Fruit fly (Drosophila melanogaster) whole organism, embryonic: ENCODE measurements around the gene Ir75d.

Experiments used
- CG12299 ChIP-seq: fragments of 200-800 bp; sonication (Bioruptor generic); optimal IDR thresholded peaks from 2 replicates; lab custom pipeline; 2018; ENCODE audit warnings: missing biosample characterization, mild to moderate bottlenecking, missing genetic modification characterization
- CG34376 ChIP-seq: fragments of 200-800 bp; sonication (Bioruptor generic); optimal IDR thresholded peaks from 2 replicates; lab custom pipeline; 2018; ENCODE audit warnings: missing biosample characterization, mild to moderate bottlenecking, missing genetic modification characterization
- CG5180 ChIP-seq: fragments of 200-800 bp; sonication (Bioruptor generic); optimal IDR thresholded peaks from 3 replicates; lab custom pipeline; 2017; ENCODE audit warnings: missing biosample characterization, missing genetic modification characterization, mild to moderate bottlenecking, moderate library complexity, missing genetic modification reagents
- CG8478 ChIP-seq: fragments of >200 bp; optimal IDR thresholded peaks from 2 replicates; lab custom pipeline; 2018
- HLHmδ ChIP-seq: fragments of 200-800 bp; sonication (Bioruptor generic); optimal IDR thresholded peaks from 2 replicates; lab custom pipeline; 2018; ENCODE audit warnings: missing biosample characterization, mild to moderate bottlenecking, missing genetic modification characterization, moderate library complexity
- Opbp ChIP-seq: fragments of 200-800 bp; sonication (Bioruptor generic); IDR thresholded peaks from 3 replicates; pipeline ENCODE4 v1.3.6; 2022; ENCODE audit warnings: missing biosample characterization, missing genetic modification characterization; ENCODE audit not compliant: partially characterized antibody
- eyg ChIP-seq: fragments of 200-800 bp; sonication (Bioruptor generic); optimal IDR thresholded peaks from 3 replicates; lab custom pipeline; 2016; ENCODE audit warnings: missing biosample characterization, missing genetic modification characterization
- scrt ChIP-seq: fragments of 200-800 bp; sonication (Bioruptor generic); optimal IDR thresholded peaks from 2 replicates; lab custom pipeline; 2018; ENCODE audit warnings: missing biosample characterization, mild to moderate bottlenecking, missing genetic modification characterization, moderate library complexity
- sr ChIP-seq: fragments of 200-800 bp; sonication (Bioruptor generic); IDR thresholded peaks from 3 replicates; pipeline ENCODE4 v1.3.6; 2022; ENCODE audit warnings: missing biosample characterization, missing genetic modification characterization
- yki ChIP-seq: fragments of >200 bp; optimal IDR thresholded peaks from 3 replicates; lab custom pipeline; 2018

DNA sequence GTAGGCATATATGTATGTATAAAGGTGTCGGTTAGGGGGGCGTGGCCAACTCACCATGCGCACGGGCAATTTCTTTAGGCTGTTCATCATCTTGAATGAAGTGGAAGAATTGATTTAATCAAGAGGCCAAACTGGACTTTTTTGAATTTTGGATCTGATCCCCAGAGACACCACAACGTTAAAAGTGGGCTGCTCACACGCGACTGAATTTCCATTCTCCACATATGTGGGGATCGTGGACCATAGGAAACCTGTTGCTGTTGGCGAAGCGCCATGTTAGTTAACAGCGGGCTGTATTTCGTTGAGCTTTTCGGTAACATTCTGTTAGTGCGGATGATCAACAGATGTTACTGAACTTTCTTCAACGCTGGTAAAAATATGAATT, 12.9 kb downstream of the Ir75d start, which contains the start of gene CG3902:
- TF ChIP-seq yki (lab: Kevin White, UChicago) (no peak), CG12299 (tag; lab: Kevin White, UChicago) (no peak), scrt (GFP tag; lab: Kevin White, UChicago) (peak; percentile 2), HLHmδ (GFP tag; lab: Kevin White, UChicago) (no peak), sr (no peak; the same call in 2 of the 3 replicates), eyg (GFP tag; lab: Kevin White, UChicago) (no peak), CG34376 (GFP tag; lab: Kevin White, UChicago) (peak; percentile 72), CG5180 (GFP tag; lab: Kevin White, UChicago) (no peak), Opbp (GFP tag; lab: Robert Waterston, UW) (peak; percentile 66; the same call in 1 of the 3 replicates), CG8478 (lab: Kevin White, UChicago) (no peak)
